Fruit fly (Drosophila melanogaster) whole organism, embryonic: ENCODE data around the gene Srr.

Source experiments
- Antp ChIP-seq: fragments of 200-800 bp; sonication (Bioruptor generic); optimal IDR thresholded peaks from 3 replicates; lab custom pipeline; 2016; ENCODE audit warnings: missing biosample characterization, missing genetic modification characterization
- Atf3 ChIP-seq: fragments of 200-800 bp; sonication (Bioruptor generic); optimal IDR thresholded peaks from 3 replicates; lab custom pipeline; 2016; ENCODE audit warnings: missing biosample characterization, missing genetic modification characterization
- BEAF-32 ChIP-seq: fragments of 200-800 bp; sonication (Bioruptor generic); optimal IDR thresholded peaks from 3 replicates; lab custom pipeline; 2017; ENCODE audit warnings: missing biosample characterization, missing genetic modification characterization, mild to moderate bottlenecking, moderate library complexity, missing genetic modification reagents
- CG10565 ChIP-seq: fragments of 200-800 bp; sonication (Bioruptor generic); optimal IDR thresholded peaks from 3 replicates; lab custom pipeline; 2016; ENCODE audit warnings: missing biosample characterization, mild to moderate bottlenecking, missing genetic modification characterization
- CG10979 ChIP-seq: fragments of 200-800 bp; sonication (Bioruptor generic); optimal IDR thresholded peaks from 2 replicates; lab custom pipeline; 2018; ENCODE audit warnings: missing biosample characterization, mild to moderate bottlenecking, missing genetic modification characterization, moderate library complexity
- CG14860 ChIP-seq: fragments of 200-800 bp; sonication (Bioruptor generic); IDR thresholded peaks from 3 replicates; pipeline ENCODE4 v1.3.6; 2022; ENCODE audit warnings: missing biosample characterization, missing genetic modification characterization; ENCODE audit not compliant: partially characterized antibody
- CG14965 ChIP-seq: fragments of 200-800 bp; sonication (Bioruptor generic); optimal IDR thresholded peaks from 2 replicates; lab custom pipeline; 2016; ENCODE audit warnings: missing biosample characterization, missing genetic modification characterization, borderline replicate concordance
- CG1603 ChIP-seq: fragments of 200-800 bp; sonication (Bioruptor generic); optimal IDR thresholded peaks from 2 replicates; lab custom pipeline; 2019; ENCODE audit warnings: missing biosample characterization, mild to moderate bottlenecking, missing genetic modification characterization, moderate library complexity
- CG33557 ChIP-seq: fragments of 200-800 bp; sonication (Bioruptor generic); optimal IDR thresholded peaks from 2 replicates; lab custom pipeline; 2019; ENCODE audit warnings: missing biosample characterization, mild to moderate bottlenecking, missing genetic modification characterization, moderate library complexity
- CG4854 ChIP-seq: fragments of 200-800 bp; sonication (Bioruptor generic); optimal IDR thresholded peaks from 2 replicates; lab custom pipeline; 2016; ENCODE audit warnings: missing biosample characterization, missing genetic modification characterization, inconsistent platforms
- CG6175 ChIP-seq: fragments of 200-800 bp; sonication (Bioruptor generic); IDR thresholded peaks from 3 replicates; pipeline ENCODE4 v1.3.6; 2022; ENCODE audit warnings: missing biosample characterization, missing genetic modification characterization
- CG6765 ChIP-seq: fragments of 200-800 bp; sonication (Bioruptor generic); optimal IDR thresholded peaks from 3 replicates; lab custom pipeline; 2017; ENCODE audit warnings: missing biosample characterization, mild to moderate bottlenecking, missing genetic modification characterization
- CG7357 ChIP-seq: fragments of 200-800 bp; sonication (Bioruptor generic); IDR thresholded peaks from 3 replicates; pipeline ENCODE4 v1.3.6; 2022; ENCODE audit warnings: missing biosample characterization, missing genetic modification characterization
- CG7372 ChIP-seq: fragments of 200-800 bp; sonication (Bioruptor generic); IDR thresholded peaks from 2 replicates; pipeline ENCODE4 v1.3.6; 2022; ENCODE audit warnings: missing biosample characterization, missing genetic modification characterization
- CG7928 ChIP-seq: fragments of 200-800 bp; sonication (Bioruptor generic); optimal IDR thresholded peaks from 2 replicates; lab custom pipeline; 2017; ENCODE audit warnings: missing biosample characterization, mild to moderate bottlenecking, missing genetic modification characterization
- CG9215 ChIP-seq: fragments of 200-800 bp; sonication (Bioruptor generic); IDR thresholded peaks from 2 replicates; pipeline ENCODE4 v1.3.6; 2022; ENCODE audit warnings: missing biosample characterization, missing genetic modification characterization
- D19A ChIP-seq: fragments of 200-800 bp; optimal IDR thresholded peaks from 3 replicates; lab custom pipeline; 2019; ENCODE audit warnings: missing biosample characterization, mild to moderate bottlenecking, missing genetic modification characterization, moderate library complexity
- GATAe ChIP-seq: fragments of 200-800 bp; sonication (Bioruptor generic); conservative IDR thresholded peaks from 2 replicates; pipeline ENCODE4 v1.3.6; 2022; ENCODE audit warnings: missing biosample characterization, missing genetic modification characterization
- HHEX ChIP-seq: fragments of 200-800 bp; sonication (Bioruptor generic); optimal IDR thresholded peaks from 3 replicates; lab custom pipeline; 2017; ENCODE audit warnings: missing biosample characterization, mild to moderate bottlenecking, missing genetic modification characterization, missing genetic modification reagents
- Hand ChIP-seq: fragments of 200-800 bp; sonication (Bioruptor generic); optimal IDR thresholded peaks from 2 replicates; lab custom pipeline; 2017; ENCODE audit warnings: mild to moderate bottlenecking, missing biosample characterization, missing genetic modification reagents, missing genetic modification characterization
- HmgZ ChIP-seq: fragments of 200-800 bp; sonication (Bioruptor generic); optimal IDR thresholded peaks from 2 replicates; lab custom pipeline; 2018; ENCODE audit warnings: missing biosample characterization, mild to moderate bottlenecking, missing genetic modification characterization
- Lhr ChIP-seq: fragments of 200-800 bp; sonication (Bioruptor generic); optimal IDR thresholded peaks from 3 replicates; lab custom pipeline; 2017; ENCODE audit warnings: mild to moderate bottlenecking, missing biosample characterization, missing genetic modification reagents, missing genetic modification characterization
- Meics ChIP-seq: fragments of 200-800 bp; sonication (Bioruptor generic); optimal IDR thresholded peaks from 2 replicates; lab custom pipeline; 2017; ENCODE audit warnings: missing biosample characterization, mild to moderate bottlenecking, missing genetic modification characterization
- Sry-δ ChIP-seq: fragments of 200-800 bp; sonication (Bioruptor generic); optimal IDR thresholded peaks from 2 replicates; lab custom pipeline; 2016; ENCODE audit warnings: missing biosample characterization, missing genetic modification characterization
- YL-1 ChIP-seq: fragments of 200-800 bp; sonication (Bioruptor generic); optimal IDR thresholded peaks from 3 replicates; lab custom pipeline; 2017; ENCODE audit warnings: missing biosample characterization, mild to moderate bottlenecking, missing genetic modification characterization
- ap ChIP-seq: fragments of 200-800 bp; sonication (Bioruptor generic); IDR thresholded peaks from 2 replicates; pipeline ENCODE4 v1.3.6; 2022; ENCODE audit warnings: missing biosample characterization, missing genetic modification characterization
- az2 ChIP-seq: fragments of 200-800 bp; sonication (Bioruptor generic); optimal IDR thresholded peaks from 3 replicates; lab custom pipeline; 2016; ENCODE audit warnings: missing biosample characterization, missing genetic modification characterization
- cas ChIP-seq: fragments of 200-800 bp; sonication (Bioruptor generic); IDR thresholded peaks from 2 replicates; pipeline ENCODE4 v1.3.6; 2022; ENCODE audit warnings: missing biosample characterization, missing genetic modification characterization
- ci ChIP-seq: fragments of 200-800 bp; sonication (Bioruptor generic); IDR thresholded peaks from 3 replicates; pipeline ENCODE4 v1.3.6; 2022; ENCODE audit warnings: missing biosample characterization, missing genetic modification characterization
- crc ChIP-seq: fragments of 200-800 bp; sonication (Bioruptor generic); optimal IDR thresholded peaks from 2 replicates; lab custom pipeline; 2016; ENCODE audit warnings: missing biosample characterization, missing genetic modification characterization
- dpn ChIP-seq, 2 experiments: fragments of 200-800 bp; sonication (Bioruptor generic); optimal IDR thresholded peaks; 3 replicates each; lab custom pipeline; 2016; ENCODE audit warnings: missing biosample characterization in 2 of 2, missing genetic modification characterization in 2 of 2
- emc ChIP-seq: fragments of 200-800 bp; sonication (Bioruptor generic); optimal IDR thresholded peaks from 2 replicates; lab custom pipeline; 2016; ENCODE audit warnings: missing biosample characterization, missing genetic modification characterization
- esg ChIP-seq: fragments of 200-800 bp; sonication (Bioruptor generic); conservative IDR thresholded peaks from 2 replicates; pipeline ENCODE4 v1.3.6; 2022; ENCODE audit warnings: missing biosample characterization, missing genetic modification characterization
- fru ChIP-seq: fragments of >200 bp; optimal IDR thresholded peaks from 2 replicates; lab custom pipeline; 2017
- gfzf ChIP-seq: fragments of 200-800 bp; sonication (Bioruptor generic); optimal IDR thresholded peaks from 2 replicates; lab custom pipeline; 2016; ENCODE audit warnings: missing biosample characterization, mild to moderate bottlenecking, missing genetic modification characterization, moderate library complexity
- jigr1 ChIP-seq: fragments of 200-800 bp; sonication (Bioruptor generic); IDR thresholded peaks from 3 replicates; pipeline ENCODE4 v1.3.6; 2022; ENCODE audit warnings: missing biosample characterization, missing genetic modification characterization
- klu ChIP-seq: fragments of 200-800 bp; sonication (Bioruptor generic); IDR thresholded peaks from 2 replicates; pipeline ENCODE4 v1.3.6; 2022; ENCODE audit warnings: missing biosample characterization, missing genetic modification characterization
- knrl ChIP-seq: fragments of 200-800 bp; sonication (Bioruptor generic); IDR thresholded peaks from 3 replicates; pipeline ENCODE4 v1.3.6; 2022; ENCODE audit warnings: missing biosample characterization, missing genetic modification characterization; ENCODE audit not compliant: partially characterized antibody
- lbe ChIP-seq: fragments of 200-800 bp; sonication (Bioruptor generic); optimal IDR thresholded peaks from 2 replicates; lab custom pipeline; 2016; ENCODE audit warnings: missing biosample characterization, mild to moderate bottlenecking, missing genetic modification characterization
- mam ChIP-seq: fragments of 200-800 bp; sonication (Bioruptor generic); optimal IDR thresholded peaks from 3 replicates; lab custom pipeline; 2016; ENCODE audit warnings: missing biosample characterization, missing genetic modification characterization
- onecut ChIP-seq: fragments of 200-800 bp; sonication (Bioruptor generic); IDR thresholded peaks from 2 replicates; pipeline ENCODE4 v1.3.6; 2022; ENCODE audit warnings: missing biosample characterization, missing genetic modification characterization
- org-1 ChIP-seq: fragments of 200-800 bp; sonication (Bioruptor generic); optimal IDR thresholded peaks from 2 replicates; lab custom pipeline; 2017; ENCODE audit warnings: missing biosample characterization, missing genetic modification characterization
- pnt ChIP-seq: fragments of 200-800 bp; sonication (Bioruptor generic); optimal IDR thresholded peaks from 3 replicates; lab custom pipeline; 2016; ENCODE audit warnings: missing biosample characterization, missing genetic modification characterization
- run ChIP-seq: fragments of 200-800 bp; sonication (Bioruptor generic); optimal IDR thresholded peaks from 3 replicates; lab custom pipeline; 2018; ENCODE audit warnings: missing biosample characterization, mild to moderate bottlenecking, missing genetic modification characterization
- schlank ChIP-seq: fragments of 200-800 bp; sonication (Bioruptor generic); optimal IDR thresholded peaks from 2 replicates; lab custom pipeline; 2018; ENCODE audit warnings: missing biosample characterization, mild to moderate bottlenecking, missing genetic modification characterization
- sens-2 ChIP-seq: fragments of 200-800 bp; sonication (Bioruptor generic); IDR thresholded peaks from 2 replicates; pipeline ENCODE4 v1.3.6; 2022; ENCODE audit warnings: missing biosample characterization, missing genetic modification characterization
- tap ChIP-seq: fragments of 200-800 bp; optimal IDR thresholded peaks from 3 replicates; lab custom pipeline; 2019; ENCODE audit warnings: missing biosample characterization, mild to moderate bottlenecking, missing genetic modification characterization, moderate library complexity
- tin ChIP-seq: fragments of 200-800 bp; sonication (Bioruptor generic); optimal IDR thresholded peaks from 3 replicates; lab custom pipeline; 2016; ENCODE audit warnings: missing biosample characterization, missing genetic modification characterization
- tll ChIP-seq, 2 experiments: fragments of 200-800 bp in 1 of 2; fragments of >200 bp in 1 of 2; sonication (Bioruptor generic) in 1 of 2; optimal IDR thresholded peaks; 2 replicates each; lab custom pipeline; 2017 to 2019; ENCODE audit warnings: missing biosample characterization in 2 of 2, missing genetic modification characterization in 2 of 2, mild to moderate bottlenecking in 1 of 2, moderate library complexity in 1 of 2
- tx ChIP-seq: fragments of 200-800 bp; sonication (Bioruptor generic); optimal IDR thresholded peaks from 2 replicates; lab custom pipeline; 2016; ENCODE audit warnings: missing biosample characterization, missing genetic modification characterization
- wdn ChIP-seq: fragments of 200-800 bp; sonication (Bioruptor generic); IDR thresholded peaks from 2 replicates; pipeline ENCODE4 v1.3.6; 2022; ENCODE audit warnings: missing biosample characterization, missing genetic modification characterization
- zfh1 ChIP-seq: fragments of 200-800 bp; sonication (Bioruptor generic); IDR thresholded peaks from 3 replicates; pipeline ENCODE4 v1.3.6; 2022; ENCODE audit warnings: missing biosample characterization, missing genetic modification characterization

Srr gene

DNA sequence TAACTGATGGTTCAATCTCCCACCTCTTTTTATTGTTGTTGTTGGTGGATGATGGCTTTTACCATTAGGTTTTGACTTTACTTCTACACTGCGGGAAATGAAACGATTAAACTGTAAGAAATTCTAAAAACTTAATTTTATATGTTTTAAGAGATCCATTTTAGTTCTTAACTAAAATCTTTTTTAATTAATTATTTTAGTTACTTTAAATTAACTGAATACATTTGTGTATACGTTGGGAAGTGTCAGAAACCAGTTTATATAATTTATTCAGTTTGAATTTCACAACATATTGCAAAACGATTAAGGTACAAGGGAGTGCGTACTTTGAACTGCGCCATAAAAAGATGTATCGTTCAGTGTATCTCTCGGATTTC, 11.9 kb upstream of the Srr start (continued):
- TF ChIP-seq Meics (GFP tag; lab: Kevin White, UChicago) (peak; percentile 87), dpn (GFP tag; optimal IDR thresholded peaks at IDR 0.05; lab: Kevin White, UChicago) (peak; percentile 56 to 84), org-1 (GFP tag; lab: Kevin White, UChicago) (peak; percentile 85), tin (peak; percentile 79), Atf3 (GFP tag; lab: Kevin White, UChicago) (no peak), CG10979 (tag; lab: Kevin White, UChicago) (peak; percentile 93), HmgZ (peak; percentile 27), sens-2 (GFP tag; lab: Robert Waterston, UW) (no peak), Sry-δ (no peak), Hand (peak; percentile 55), HHEX (GFP tag; lab: Kevin White, UChicago) (peak; percentile 87), BEAF-32 (no peak), CG33557 (GFP tag; lab: Kevin White, UChicago) (peak; percentile 60), emc (no peak), az2 (GFP tag; lab: Kevin White, UChicago) (peak; percentile 87), run (tag; lab: Kevin White, UChicago) (peak; percentile 74), klu (GFP tag; lab: Robert Waterston, UW) (no peak), Antp (peak; percentile 50), CG9215 (GFP tag; lab: Robert Waterston, UW) (no peak), onecut (GFP tag; lab: Robert Waterston, UW) (peak; percentile 66), CG4854 (GFP tag; lab: Kevin White, UChicago) (peak; percentile 50), tx (GFP tag; lab: Kevin White, UChicago) (peak; percentile 22), crc (no peak), lbe (GFP tag; lab: Kevin White, UChicago) (peak; percentile 70), CG7357 (GFP tag; lab: Robert Waterston, UW) (peak; percentile 79), cas (no peak), CG6175 (no peak), pnt (GFP tag; lab: Kevin White, UChicago) (peak; percentile 12), ci (GFP tag; lab: Robert Waterston, UW) (no peak), schlank (peak; percentile 44), zfh1 (GFP tag; lab: Robert Waterston, UW) (no peak), CG7928 (peak; percentile 40), CG6765 (GFP tag; lab: Kevin White, UChicago) (peak; percentile 36), Lhr (GFP tag; lab: Kevin White, UChicago) (no peak), CG14965 (GFP tag; lab: Kevin White, UChicago) (no peak), wdn (GFP tag; lab: Robert Waterston, UW) (no peak), YL-1 (GFP tag; lab: Kevin White, UChicago) (peak; percentile 47), CG1603 (tag; lab: Kevin White, UChicago) (peak; percentile 50), ap (GFP tag; lab: Robert Waterston, UW) (no peak), esg (no peak), D19A (tag; lab: Kevin White, UChicago) (peak; percentile 90), tap (peak; percentile 92), fru (lab: Kevin White, UChicago) (no peak), tll (GFP tag; optimal IDR thresholded peaks at IDR 0.05; lab: Kevin White, UChicago) (peak in 1 of 2 experiments; percentile 68), GATAe (GFP tag; lab: Robert Waterston, UW) (no peak), gfzf (GFP tag; lab: Kevin White, UChicago) (no peak), jigr1 (no peak), CG7372 (GFP tag; lab: Robert Waterston, UW) (no peak), CG10565 (no peak), CG14860 (GFP tag; lab: Robert Waterston, UW) (no peak), mam (peak; percentile 38), knrl (GFP tag; lab: Robert Waterston, UW) (no peak)
